Worm (Caenorhabditis elegans): ENCODE data around the gene cpg-2.

- TF ChIP-seq nhr-11 (tag; optimal IDR thresholded peaks at IDR 0.05) (no peak), zag-1 (tag; optimal IDR thresholded peaks at IDR 0.05) (no peak), lin-39 (tag; optimal IDR thresholded peaks at IDR 0.05) (no peak), pag-3 (tag; optimal IDR thresholded peaks at IDR 0.05; ENCODE audit: borderline replicate concordance, insufficient read depth) (no peak), lir-3 (tag; optimal IDR thresholded peaks at IDR 0.05; ENCODE audit: poor library complexity) (no peak), unc-62 (GFP tag; optimal IDR thresholded peaks at IDR 0.05) (no peak), elt-3 (tag; optimal IDR thresholded peaks at IDR 0.05) (no peak), nhr-77 (tag; optimal IDR thresholded peaks at IDR 0.05) (no peak), grh-1 (GFP tag; IDR thresholded peaks at IDR 0.05) (no peak), isw-1 (GFP tag; IDR thresholded peaks at IDR 0.05) (no peak), lsy-2 (tag; optimal IDR thresholded peaks at IDR 0.05) (no peak), jun-1 (tag; optimal IDR thresholded peaks at IDR 0.05) (no peak)
These were observed 27.4 kb downstream of the cpg-2 start, which contains the start of gene ZK418.13 for ce11 chrIII:7076386-7076785.

All from whole organism, L1 larva.